Worm (Caenorhabditis elegans): ENCODE data around the gene Y54G2A.13.
"Not testable (repeated sequence)": the region's sequence is repeated elsewhere in the genome, so short reads cannot be mapped to it uniquely, and the experiment has no call there.

Gene Y54G2A.13

ce11 chrIV:2782793-2783540 lies 36.6 kb downstream of the Y54G2A.13 start, which contains the start of gene Y54G2A.12:
Y54G2A.12 (minus strand) TSS chrIV:2782843.
- TF ChIP-seq nhr-85 (tag) (no peak), irx-1 (tag; optimal IDR thresholded peaks at IDR 0.05) (no peak), ztf-11 (tag; optimal IDR thresholded peaks at IDR 0.05) (no peak), egl-13 (tag; optimal IDR thresholded peaks at IDR 0.05) (no peak), efl-1 (optimal IDR thresholded peaks at IDR 0.05) (peak; percentile 39 to 41), efl-1 (GFP tag; optimal IDR thresholded peaks at IDR 0.05 in 1 of 2) (peak; percentile 44 to 55), blmp-1 (tag; optimal IDR thresholded peaks at IDR 0.05) (no peak), lin-14 (GFP tag; optimal IDR thresholded peaks at IDR 0.05) (no peak), dpl-1 (GFP tag; optimal IDR thresholded peaks at IDR 0.05) (peak in 2 of 3 experiments; percentile 4 to 8), jun-1 (tag; optimal IDR thresholded peaks at IDR 0.05) (no peak), lin-13 (GFP tag; optimal IDR thresholded peaks at IDR 0.05) (no peak), ceh-90 (tag; optimal IDR thresholded peaks at IDR 0.05) (no peak), nhr-12 (tag; optimal IDR thresholded peaks at IDR 0.05) (no peak)

ce11 chrIV:2777841-2778240 lies 41.7 kb downstream of the Y54G2A.13 start, which contains the start of gene Y54G2A.72:
Y54G2A.72 (plus strand) TSS chrIV:2778141.
- TF ChIP-seq ces-1 (GFP tag; optimal IDR thresholded peaks at IDR 0.05); C04F5.9 (tag; optimal IDR thresholded peaks at IDR 0.05); unc-130 (tag; optimal IDR thresholded peaks at IDR 0.05): not testable (repeated sequence)

ce11 chrIV:2776733-2777132 lies 42.8 kb downstream of the Y54G2A.13 start:
- peak; percentile 56 for TF ChIP-seq nhr-85 (tag)
- no peak for TF ChIP-seq ceh-82 (tag; optimal IDR thresholded peaks at IDR 0.05)

ce11 chrIV:2775992-2776630 lies 43.4 kb downstream of the Y54G2A.13 start:
- TF ChIP-seq nhr-47 (tag; optimal IDR thresholded peaks at IDR 0.05) (peak; percentile 64), irx-1 (tag; optimal IDR thresholded peaks at IDR 0.05) (peak; percentile 25), ces-1 (GFP tag; optimal IDR thresholded peaks at IDR 0.05) (no peak), xbp-1 (tag; optimal IDR thresholded peaks at IDR 0.05) (peak; percentile 65), hlh-4 (tag; optimal IDR thresholded peaks at IDR 0.05) (no peak), nhr-90 (tag; optimal IDR thresholded peaks at IDR 0.05; ENCODE audit: poor library complexity) (no peak), sptf-1 (tag; optimal IDR thresholded peaks at IDR 0.05) (no peak), fkh-10 (GFP tag; optimal IDR thresholded peaks at IDR 0.05) (peak; percentile 40), swsn-7 (tag; optimal IDR thresholded peaks at IDR 0.05) (peak; percentile 60), C04F5.9 (tag; optimal IDR thresholded peaks at IDR 0.05) (no peak), vab-15 (tag; optimal IDR thresholded peaks at IDR 0.05) (no peak), nhr-71 (tag; optimal IDR thresholded peaks at IDR 0.05) (peak; percentile 80), fkh-4 (tag; optimal IDR thresholded peaks at IDR 0.05; ENCODE audit: borderline replicate concordance) (no peak), elt-2 (tag; optimal IDR thresholded peaks at IDR 0.05) (no peak), F16B12.6 (tag; optimal IDR thresholded peaks at IDR 0.05) (no peak), aly-2 (tag; optimal IDR thresholded peaks at IDR 0.05) (no peak), ztf-4 (tag; optimal IDR thresholded peaks at IDR 0.05) (no peak), ets-5 (GFP tag; IDR thresholded peaks at IDR 0.05) (no peak), zag-1 (tag; optimal IDR thresholded peaks at IDR 0.05) (no peak), nhr-76 (tag; optimal IDR thresholded peaks at IDR 0.05) (no peak), mef-2 (tag; optimal IDR thresholded peaks at IDR 0.05) (no peak), lin-39 (tag; optimal IDR thresholded peaks at IDR 0.05) (peak; percentile 9), efl-3 (GFP tag; optimal IDR thresholded peaks at IDR 0.05) (no peak), nhr-84 (tag; optimal IDR thresholded peaks at IDR 0.05) (no peak), ztf-11 (tag; optimal IDR thresholded peaks at IDR 0.05) (no peak), skn-1 (tag; optimal IDR thresholded peaks at IDR 0.05) (no peak), hlh-17 (GFP tag; optimal IDR thresholded peaks at IDR 0.05; ENCODE audit: borderline replicate concordance) (no peak), unc-30 (tag; optimal IDR thresholded peaks at IDR 0.05) (no peak), rnt-1 (tag; optimal IDR thresholded peaks at IDR 0.05) (peak; percentile 87), C34B4.2 (tag; optimal IDR thresholded peaks at IDR 0.05) (no peak), grh-1 (GFP tag; IDR thresholded peaks at IDR 0.05) (no peak), unc-62 (GFP tag; optimal IDR thresholded peaks at IDR 0.05) (no peak)

All from whole organism, L1 larva.